Worm (Caenorhabditis elegans) whole organism, late embryonic: ENCODE results near the gene Y46H3D.1.

Experiments
- C08G9.2 ChIP-seq: sonication (generic microtip); optimal IDR thresholded peaks from 2 replicates; lab custom pipeline; 2016; ENCODE audit warnings: mild to moderate bottlenecking, missing genetic modification characterization, moderate library complexity, missing compliant biosample characterization
- F13H6.1 ChIP-seq: sonication (generic microtip); optimal IDR thresholded peaks from 2 replicates; lab custom pipeline; 2016; ENCODE audit warnings: missing genetic modification characterization, missing compliant biosample characterization
- K02D7.2 ChIP-seq: sonication (generic microtip); optimal IDR thresholded peaks from 2 replicates; lab custom pipeline; 2017; ENCODE audit warnings: mild to moderate bottlenecking, missing genetic modification characterization, missing compliant biosample characterization
- K09A11.1 ChIP-seq: sonication (generic microtip); optimal IDR thresholded peaks from 2 replicates; lab custom pipeline; 2017; ENCODE audit warnings: antibody characterized with exemption, mild to moderate bottlenecking, missing genetic modification characterization, missing compliant biosample characterization; ENCODE audit not compliant: insufficient read depth
- T23F11.4 ChIP-seq: fragments of 200-800 bp; sonication (Bioruptor generic); optimal IDR thresholded peaks from 2 replicates; lab custom pipeline; 2018; ENCODE audit warnings: mild to moderate bottlenecking, missing genetic modification characterization, missing compliant biosample characterization
- Y22D7AL.16 ChIP-seq: sonication (generic microtip); optimal IDR thresholded peaks from 2 replicates; lab custom pipeline; 2016; ENCODE audit warnings: missing genetic modification characterization, missing compliant biosample characterization
- ceh-14 ChIP-seq: sonication (generic microtip); optimal IDR thresholded peaks from 2 replicates; lab custom pipeline; 2016; ENCODE audit warnings: missing genotype, missing genetic modification characterization, missing compliant biosample characterization
- ceh-19 ChIP-seq: fragments of 200-800 bp; sonication (Bioruptor generic); optimal IDR thresholded peaks from 2 replicates; lab custom pipeline; 2018; ENCODE audit warnings: mild to moderate bottlenecking, missing genetic modification characterization, missing compliant biosample characterization
- ceh-2 ChIP-seq: sonication (generic microtip); optimal IDR thresholded peaks from 2 replicates; lab custom pipeline; 2016; ENCODE audit warnings: missing genotype, missing genetic modification characterization, missing compliant biosample characterization
- ceh-24 ChIP-seq: sonication (generic microtip); optimal IDR thresholded peaks from 2 replicates; lab custom pipeline; 2016; ENCODE audit warnings: mild to moderate bottlenecking, missing genetic modification characterization, missing compliant biosample characterization
- ceh-31 ChIP-seq: sonication (generic microtip); optimal IDR thresholded peaks from 2 replicates; lab custom pipeline; 2016; ENCODE audit warnings: missing genetic modification characterization, missing compliant biosample characterization
- ceh-45 ChIP-seq: fragments of 200-800 bp; sonication (Bioruptor generic); IDR thresholded peaks from 2 replicates; pipeline ENCODE4 v1.3.6; 2022; ENCODE audit warnings: missing genetic modification reagents, missing genetic modification characterization, missing compliant biosample characterization
- ceh-6 ChIP-seq: fragments of 200-800 bp; sonication (Bioruptor generic); optimal IDR thresholded peaks from 2 replicates; lab custom pipeline; 2018; ENCODE audit warnings: mild to moderate bottlenecking, missing genetic modification characterization, missing compliant biosample characterization
- ceh-9 ChIP-seq: sonication (generic microtip); optimal IDR thresholded peaks from 2 replicates; lab custom pipeline; 2016; ENCODE audit warnings: mild to moderate bottlenecking, missing genetic modification characterization, inconsistent platforms, missing compliant biosample characterization
- che-1 ChIP-seq: sonication (generic microtip); optimal IDR thresholded peaks from 2 replicates; lab custom pipeline; 2016; ENCODE audit warnings: mild to moderate bottlenecking, missing genetic modification characterization, missing compliant biosample characterization
- dmd-4 ChIP-seq: sonication (generic microtip); optimal IDR thresholded peaks from 2 replicates; lab custom pipeline; 2016; ENCODE audit warnings: borderline replicate concordance, missing genetic modification characterization, missing compliant biosample characterization
- dve-1 ChIP-seq: sonication (generic microtip); optimal IDR thresholded peaks from 2 replicates; lab custom pipeline; 2017; ENCODE audit warnings: antibody characterized with exemption, mild to moderate bottlenecking, missing genetic modification characterization, missing compliant biosample characterization
- elt-2 ChIP-seq: sonication (generic microtip); optimal IDR thresholded peaks from 2 replicates; lab custom pipeline; 2016; ENCODE audit warnings: missing genetic modification reagents, missing genetic modification characterization, missing compliant biosample characterization
- elt-4 ChIP-seq: sonication (generic microtip); optimal IDR thresholded peaks from 2 replicates; lab custom pipeline; 2016; ENCODE audit warnings: missing genetic modification characterization, missing compliant biosample characterization
- fax-1 ChIP-seq: sonication (generic microtip); optimal IDR thresholded peaks from 2 replicates; lab custom pipeline; 2016; ENCODE audit warnings: missing genotype, missing genetic modification characterization, missing compliant biosample characterization
- fkh-6 ChIP-seq: sonication (generic microtip); optimal IDR thresholded peaks from 2 replicates; lab custom pipeline; 2016; ENCODE audit warnings: missing genetic modification characterization, missing compliant biosample characterization
- gmeb-2 ChIP-seq: sonication (generic microtip); optimal IDR thresholded peaks from 2 replicates; lab custom pipeline; 2016; ENCODE audit warnings: missing genetic modification characterization, inconsistent platforms, missing compliant biosample characterization
- hlh-13 ChIP-seq: fragments of 200-800 bp; sonication (Bioruptor generic); optimal IDR thresholded peaks from 2 replicates; lab custom pipeline; 2018; ENCODE audit warnings: mild to moderate bottlenecking, missing genetic modification characterization, missing compliant biosample characterization
- hlh-15 ChIP-seq: sonication (generic microtip); optimal IDR thresholded peaks from 2 replicates; lab custom pipeline; 2016; ENCODE audit warnings: missing genetic modification characterization, missing compliant biosample characterization
- hlh-30 ChIP-seq: sonication (generic microtip); optimal IDR thresholded peaks from 2 replicates; lab custom pipeline; 2017; ENCODE audit warnings: antibody characterized with exemption, missing genetic modification characterization, missing compliant biosample characterization; ENCODE audit not compliant: insufficient read depth
- hlh-6 ChIP-seq: sonication (generic microtip); optimal IDR thresholded peaks from 2 replicates; lab custom pipeline; 2016; ENCODE audit warnings: missing genotype, missing genetic modification characterization, missing compliant biosample characterization
- lin-11 ChIP-seq: fragments of 200-800 bp; sonication (Bioruptor generic); optimal IDR thresholded peaks from 2 replicates; lab custom pipeline; 2018; ENCODE audit warnings: mild to moderate bottlenecking, missing genetic modification characterization, missing compliant biosample characterization
- nhr-232 ChIP-seq: sonication (generic microtip); optimal IDR thresholded peaks from 2 replicates; lab custom pipeline; 2016; ENCODE audit warnings: missing genetic modification characterization, missing compliant biosample characterization
- npax-4 ChIP-seq: sonication (generic microtip); optimal IDR thresholded peaks from 2 replicates; lab custom pipeline; 2016; ENCODE audit warnings: missing genetic modification characterization, missing compliant biosample characterization
- odd-2 ChIP-seq: sonication (generic microtip); optimal IDR thresholded peaks from 2 replicates; lab custom pipeline; 2017; ENCODE audit warnings: antibody characterized with exemption, mild to moderate bottlenecking, missing genetic modification characterization, missing compliant biosample characterization
- pat-9 ChIP-seq: fragments of 200-800 bp; sonication (Bioruptor generic); optimal IDR thresholded peaks from 2 replicates; lab custom pipeline; 2018; ENCODE audit warnings: mild to moderate bottlenecking, missing genetic modification characterization, moderate library complexity, missing compliant biosample characterization
- pax-1 ChIP-seq: fragments of 150-350 bp; optimal IDR thresholded peaks from 2 replicates; lab custom pipeline; 2014; ENCODE audit warnings: missing biosample characterization, missing genetic modification characterization
- pha-2 ChIP-seq: sonication (generic microtip); optimal IDR thresholded peaks from 2 replicates; lab custom pipeline; 2017; ENCODE audit warnings: mild to moderate bottlenecking, missing genetic modification characterization, missing compliant biosample characterization
- pros-1 ChIP-seq: fragments of 150-350 bp; optimal IDR thresholded peaks from 2 replicates; lab custom pipeline; 2014; ENCODE audit warnings: missing biosample characterization, missing genetic modification reagents, missing genetic modification characterization
- ref-2 ChIP-seq: sonication (generic microtip); optimal IDR thresholded peaks from 2 replicates; lab custom pipeline; 2016; ENCODE audit warnings: missing genetic modification characterization, missing compliant biosample characterization
- sox-4 ChIP-seq: sonication (generic microtip); optimal IDR thresholded peaks from 2 replicates; lab custom pipeline; 2017; ENCODE audit warnings: mild to moderate bottlenecking, missing genetic modification characterization, inconsistent platforms, missing compliant biosample characterization
- syd-9 ChIP-seq: sonication (generic microtip); optimal IDR thresholded peaks from 2 replicates; lab custom pipeline; 2016; ENCODE audit warnings: mild to moderate bottlenecking, missing genetic modification characterization, moderate library complexity, missing compliant biosample characterization
- tbx-7 ChIP-seq: sonication (generic microtip); optimal IDR thresholded peaks from 2 replicates; lab custom pipeline; 2016; ENCODE audit warnings: missing genotype, missing genetic modification characterization, missing compliant biosample characterization
- unc-42 ChIP-seq: sonication (generic microtip); optimal IDR thresholded peaks from 2 replicates; lab custom pipeline; 2016; ENCODE audit warnings: missing genotype, missing genetic modification characterization, missing compliant biosample characterization
- unc-55 ChIP-seq: sonication (generic microtip); optimal IDR thresholded peaks from 2 replicates; lab custom pipeline; 2017; ENCODE audit warnings: missing biosample characterization, missing genetic modification reagents, missing genetic modification characterization
- ztf-16 ChIP-seq: sonication (generic microtip); optimal IDR thresholded peaks from 2 replicates; lab custom pipeline; 2017; ENCODE audit warnings: missing genetic modification characterization, missing compliant biosample characterization

Y46H3D.1 gene

ce11 chrV:1642768-1643167 is 469 bp downstream of the Y46H3D.1 start:
- no peak for TF ChIP-seq pha-2 (tag; lab: Kevin White, UChicago)
- no peak for TF ChIP-seq hlh-15 (tag; lab: Kevin White, UChicago)
- TF ChIP-seq elt-2, result no peak
- TF ChIP-seq ztf-16 (tag; lab: Kevin White, UChicago), result no peak
- TF ChIP-seq, all 69 proteins: peak for 0

ce11 chrV:1643886-1644285 is 1.6 kb downstream of the Y46H3D.1 start, which contains the start of gene alh-2:
Gene alh-2 (plus strand): TSS chrV:1644169.
- TF ChIP-seq ceh-9 (tag; lab: Kevin White, UChicago), result no peak
- no peak for TF ChIP-seq ceh-19
- TF ChIP-seq ceh-6 (GFP tag; lab: Kevin White, UChicago), result no peak
- no peak for TF ChIP-seq F13H6.1 (tag; lab: Kevin White, UChicago)
- TF ChIP-seq sox-4 (tag; lab: Kevin White, UChicago), result no peak
- no peak for TF ChIP-seq gmeb-2 (tag; lab: Kevin White, UChicago)
- no peak for TF ChIP-seq elt-4 (tag; lab: Kevin White, UChicago)
- TF ChIP-seq K09A11.1 (tag; lab: Kevin White, UChicago), result no peak
- no peak for TF ChIP-seq tbx-7
- TF ChIP-seq ceh-45, result no peak
- TF ChIP-seq pros-1 (tag; lab: Kevin White, UChicago), result no peak
- no peak for TF ChIP-seq syd-9 (tag; lab: Kevin White, UChicago)
- no peak for TF ChIP-seq pat-9
- no peak for TF ChIP-seq ref-2 (tag; lab: Kevin White, UChicago)
- no peak for TF ChIP-seq T23F11.4 (GFP tag; lab: Kevin White, UChicago)
- TF ChIP-seq hlh-15 (tag; lab: Kevin White, UChicago), result no peak
- no peak for TF ChIP-seq nhr-232
- TF ChIP-seq ceh-24 (tag; lab: Kevin White, UChicago), result no peak

ce11 chrV:1648000-1648399 is 5.7 kb downstream of the Y46H3D.1 start, which contains the start of gene irld-45:
Gene irld-45 (plus strand): TSS chrV:1648300.
- TF ChIP-seq elt-2 (no peak), ceh-19 (no peak), npax-4 (tag; lab: Kevin White, UChicago) (no peak), lin-11 (tag; lab: Kevin White, UChicago) (no peak), pax-1 (tag; lab: Kevin White, UChicago) (no peak), C08G9.2 (no peak), hlh-6 (tag; lab: Kevin White, UChicago) (no peak), pat-9 (no peak), K02D7.2 (tag; lab: Kevin White, UChicago) (no peak), unc-55 (no peak)

- TF ChIP-seq odd-2 (no peak), hlh-30 (tag; lab: Kevin White, UChicago) (no peak), fkh-6 (tag; lab: Kevin White, UChicago) (no peak), ceh-19 (no peak)
These were observed 8.7 kb downstream of the Y46H3D.1 start, which contains the start of gene irld-44 for ce11 chrV:1651045-1651444. Gene irld-44 (plus strand): TSS chrV:1651345.

- TF ChIP-seq elt-2 (no peak), ceh-6 (GFP tag; lab: Kevin White, UChicago) (no peak), unc-42 (tag; lab: Kevin White, UChicago) (peak; percentile 17)
These were observed 12.5 kb downstream of the Y46H3D.1 start, which contains the start of gene irld-11 for ce11 chrV:1654845-1655244. Gene irld-11 (plus strand): TSS chrV:1655145.

ce11 chrV:1662270-1662669 is 20.0 kb downstream of the Y46H3D.1 start, which contains the start of gene irld-40:
Gene irld-40 (plus strand): TSS chrV:1662570.
- TF ChIP-seq tbx-7 (no peak), ceh-6 (GFP tag; lab: Kevin White, UChicago) (no peak), hlh-13 (GFP tag; lab: Kevin White, UChicago) (no peak), hlh-15 (tag; lab: Kevin White, UChicago) (no peak), npax-4 (tag; lab: Kevin White, UChicago) (no peak), odd-2 (no peak), dve-1 (tag; lab: Kevin White, UChicago) (no peak), che-1 (tag; lab: Kevin White, UChicago) (no peak), ztf-16 (tag; lab: Kevin White, UChicago) (no peak), ceh-14 (tag; lab: Kevin White, UChicago) (no peak), dmd-4 (tag; lab: Kevin White, UChicago) (no peak), ceh-2 (tag; lab: Kevin White, UChicago) (no peak), ceh-31 (no peak), hlh-30 (tag; lab: Kevin White, UChicago) (no peak), C08G9.2 (no peak), Y22D7AL.16 (tag; lab: Kevin White, UChicago) (no peak), hlh-6 (tag; lab: Kevin White, UChicago) (no peak), ceh-45 (no peak), fax-1 (tag; lab: Kevin White, UChicago) (no peak)
